Worm (Caenorhabditis elegans): ENCODE results near the gene W01D2.3.

W01D2.3 gene

DNA sequence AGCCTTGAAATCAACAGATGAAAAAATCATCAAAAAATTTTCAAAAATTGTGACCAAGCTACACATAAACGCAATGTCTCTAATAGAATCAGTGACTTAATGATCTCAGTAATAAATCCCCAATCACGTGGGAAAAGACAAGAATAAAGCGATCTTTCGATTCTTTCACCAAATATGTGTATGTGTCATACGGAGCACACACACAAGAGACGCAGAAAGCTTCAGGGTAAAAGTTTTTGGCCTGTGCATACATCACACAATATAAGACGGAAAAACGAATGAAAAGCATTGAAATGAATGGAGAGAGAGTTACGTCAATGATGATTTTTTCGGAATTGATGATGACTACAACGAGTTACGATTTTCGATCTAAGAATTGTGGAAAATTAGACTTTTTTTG, 16.4 kb upstream of the W01D2.3 start (continued):
- no peak for TF ChIP-seq snu-23 (GFP tag; optimal IDR thresholded peaks at IDR 0.05)
- TF ChIP-seq isw-1 (GFP tag; IDR thresholded peaks at IDR 0.05) = no peak
- no peak for TF ChIP-seq xbp-1 (tag; optimal IDR thresholded peaks at IDR 0.05)
- no peak for TF ChIP-seq irx-1 (tag; optimal IDR thresholded peaks at IDR 0.05)
- no peak for TF ChIP-seq ets-5 (GFP tag; IDR thresholded peaks at IDR 0.05)
- TF ChIP-seq nhr-12 (tag; optimal IDR thresholded peaks at IDR 0.05) = no peak
- no peak for TF ChIP-seq grh-1 (GFP tag; IDR thresholded peaks at IDR 0.05)
- no peak for TF ChIP-seq sox-4 (tag; optimal IDR thresholded peaks at IDR 0.05)
- peak; percentile 23 for TF ChIP-seq ceh-8 (GFP tag; optimal IDR thresholded peaks at IDR 0.05)
- no peak for TF ChIP-seq nhr-76 (tag; optimal IDR thresholded peaks at IDR 0.05)
- TF ChIP-seq egl-27 (tag; optimal IDR thresholded peaks at IDR 0.05) = no peak
- no peak for TF ChIP-seq nhr-85 (tag)
- peak; percentile 63 for TF ChIP-seq dsc-1 (tag; optimal IDR thresholded peaks at IDR 0.05)
- TF ChIP-seq lin-14 (GFP tag; optimal IDR thresholded peaks at IDR 0.05) = peak; percentile 23
- TF ChIP-seq lin-39 (tag; optimal IDR thresholded peaks at IDR 0.05) = no peak
- TF ChIP-seq hpl-2 (GFP tag; optimal IDR thresholded peaks at IDR 0.05) = no peak
- TF ChIP-seq unc-98 (GFP tag; IDR thresholded peaks at IDR 0.05) = no peak
- no peak for TF ChIP-seq ces-1 (GFP tag; optimal IDR thresholded peaks at IDR 0.05)
- no peak for TF ChIP-seq mab-9 (GFP tag; IDR thresholded peaks at IDR 0.05)

DNA sequence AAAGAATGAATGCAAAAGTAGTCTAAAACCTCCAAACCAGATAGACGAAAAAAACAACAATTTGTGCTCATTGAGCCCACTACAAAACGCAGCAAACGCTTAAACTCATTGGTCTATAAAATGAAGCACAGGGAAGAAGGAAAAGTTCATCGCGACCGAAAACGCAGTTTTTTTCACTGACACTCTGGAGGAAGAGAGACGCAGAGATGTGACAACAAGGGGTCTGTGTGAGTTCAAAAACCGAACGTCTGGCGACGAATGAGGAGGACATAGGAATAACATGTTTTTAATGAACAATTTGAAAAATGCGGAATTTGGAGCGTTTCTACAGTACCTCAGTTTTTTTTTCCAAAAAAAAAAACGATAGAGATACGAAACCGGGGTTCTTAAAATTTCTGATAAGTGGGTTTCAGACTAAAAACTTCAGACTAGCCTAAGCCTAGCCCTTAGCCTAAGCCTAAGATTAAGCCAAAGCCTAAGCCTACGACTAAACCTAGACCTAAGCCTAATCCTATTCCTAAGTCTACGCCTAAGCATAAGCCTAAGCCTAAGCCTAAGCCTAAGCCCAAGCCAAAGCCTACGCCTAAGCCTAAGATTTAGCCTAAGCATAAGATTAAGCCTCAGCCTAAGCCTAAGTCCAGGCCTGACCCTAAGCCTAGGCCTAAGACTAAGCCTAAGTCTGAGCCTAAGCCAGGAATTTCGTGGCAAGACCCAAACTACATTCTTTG, 15.3 kb upstream of the W01D2.3 start:
- TF ChIP-seq fkh-8 (tag; optimal IDR thresholded peaks at IDR 0.05) (no peak), nhr-76 (tag; optimal IDR thresholded peaks at IDR 0.05) (no peak), tbx-2 (tag; optimal IDR thresholded peaks at IDR 0.05) (no peak), hlh-17 (GFP tag; optimal IDR thresholded peaks at IDR 0.05; ENCODE audit: borderline replicate concordance) (no peak), efl-1 (optimal IDR thresholded peaks at IDR 0.05) (no peak), efl-1 (GFP tag; optimal IDR thresholded peaks at IDR 0.05 in 1 of 2) (no peak), ceh-82 (tag; optimal IDR thresholded peaks at IDR 0.05) (no peak), tlp-1 (tag; optimal IDR thresholded peaks at IDR 0.05) (no peak), skn-1 (tag; optimal IDR thresholded peaks at IDR 0.05) (no peak), sptf-1 (tag; optimal IDR thresholded peaks at IDR 0.05) (no peak), egl-13 (tag; optimal IDR thresholded peaks at IDR 0.05) (no peak)

DNA sequence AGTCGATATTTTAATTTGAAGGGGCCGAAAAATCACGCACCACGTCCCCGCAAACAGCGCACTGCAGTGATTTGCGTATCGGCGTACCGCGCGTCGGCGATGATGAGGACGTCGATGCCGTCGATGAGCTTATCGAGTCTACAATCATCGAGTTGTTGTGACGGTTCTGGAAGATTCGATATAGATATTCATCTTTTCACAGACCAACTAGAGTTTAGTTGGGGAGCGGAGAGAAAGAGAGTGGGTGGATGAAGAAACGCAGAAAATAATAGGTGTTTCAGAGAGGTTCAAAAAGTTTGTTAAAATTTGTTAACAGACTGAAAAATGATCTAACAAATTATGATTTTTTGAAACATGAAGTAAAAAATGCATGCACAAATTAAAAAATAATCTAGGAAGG, 14.3 kb upstream of the W01D2.3 start, which contains the start of gene nhr-61:
Gene nhr-61 (minus strand): TSS at position 168 of the 400 bp plus-strand sequence.
- TF ChIP-seq mep-1 (tag; optimal IDR thresholded peaks at IDR 0.05) (peak; percentile 19), unc-62 (GFP tag; optimal IDR thresholded peaks at IDR 0.05) (no peak), nhr-85 (tag) (peak; percentile 84), nhr-20 (tag; optimal IDR thresholded peaks at IDR 0.05) (peak; percentile 91), hlh-17 (GFP tag; optimal IDR thresholded peaks at IDR 0.05; ENCODE audit: borderline replicate concordance) (no peak), ceh-88 (GFP tag; IDR thresholded peaks at IDR 0.05) (no peak), ztf-11 (tag; optimal IDR thresholded peaks at IDR 0.05) (no peak)

DNA sequence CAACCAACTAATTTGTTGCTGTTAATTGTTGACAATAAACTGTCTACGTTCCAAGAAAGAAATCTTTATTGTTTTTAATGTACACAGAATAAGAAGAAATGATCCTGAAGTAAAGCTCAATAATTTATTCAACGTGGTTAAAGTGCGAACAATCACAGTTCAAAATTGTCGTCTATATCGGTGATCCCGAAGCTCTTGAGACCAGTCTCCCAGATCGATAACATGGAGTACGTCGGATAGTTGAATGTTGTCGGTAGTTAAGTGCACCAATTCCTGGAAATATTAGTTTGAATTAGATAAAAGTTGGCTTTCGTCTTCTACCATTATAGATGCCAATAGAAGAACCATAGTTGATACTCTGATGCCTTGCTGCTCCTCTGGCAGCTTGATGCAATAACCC, 12.0 kb upstream of the W01D2.3 start:
- TF ChIP-seq nhr-71 (tag; optimal IDR thresholded peaks at IDR 0.05) (no peak), efl-1 (optimal IDR thresholded peaks at IDR 0.05) (no peak), efl-1 (GFP tag; optimal IDR thresholded peaks at IDR 0.05 in 1 of 2) (peak in 1 of 2 experiments; percentile 85)

Measured in whole organism, L1 larva.